Worm (Caenorhabditis elegans) whole organism, L3 larva: ENCODE measurements around the gene col-169.

ENCODE experiments used
- pha-4 ChIP-seq: fragments of 150-350 bp; optimal IDR thresholded peaks from 2 replicates; lab custom pipeline; 2014; ENCODE audit warnings: missing biosample characterization, missing genetic modification reagents, missing genetic modification characterization
- ztf-11 ChIP-seq: fragments of 150-350 bp; optimal IDR thresholded peaks from 2 replicates; lab custom pipeline; 2014; ENCODE audit warnings: missing biosample characterization, missing genetic modification characterization

DNA sequence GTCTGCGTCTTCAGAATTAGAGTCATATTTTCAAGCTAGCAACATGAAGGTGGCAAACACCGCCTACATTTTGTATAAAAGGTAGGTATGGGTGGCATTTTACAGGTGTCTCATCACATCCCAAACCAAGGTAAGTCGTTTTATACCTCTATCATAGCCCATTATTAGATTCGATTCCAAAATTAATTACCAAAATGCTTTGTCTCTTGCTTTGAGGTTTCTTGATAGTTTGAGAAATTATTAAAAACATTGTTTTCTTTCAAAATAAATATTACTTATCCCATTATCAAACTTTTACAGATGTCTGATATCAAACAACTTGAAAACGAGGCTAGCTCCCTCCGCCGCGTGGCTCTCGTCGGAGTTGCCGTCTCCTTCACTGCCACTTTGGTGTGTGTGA lies 2.9 kb upstream of the col-169 start, which contains the start of gene col-168:
- TF ChIP-seq ztf-11 (no peak), pha-4 (tag; lab: Kevin White, UChicago) (no peak)
